Worm (Caenorhabditis elegans): Measurements from ENCODE around the gene nhr-41.
A peak's percentile ranks its signal among the peaks of the same experiment; 100 is the strongest.

nhr-41 gene

DNA sequence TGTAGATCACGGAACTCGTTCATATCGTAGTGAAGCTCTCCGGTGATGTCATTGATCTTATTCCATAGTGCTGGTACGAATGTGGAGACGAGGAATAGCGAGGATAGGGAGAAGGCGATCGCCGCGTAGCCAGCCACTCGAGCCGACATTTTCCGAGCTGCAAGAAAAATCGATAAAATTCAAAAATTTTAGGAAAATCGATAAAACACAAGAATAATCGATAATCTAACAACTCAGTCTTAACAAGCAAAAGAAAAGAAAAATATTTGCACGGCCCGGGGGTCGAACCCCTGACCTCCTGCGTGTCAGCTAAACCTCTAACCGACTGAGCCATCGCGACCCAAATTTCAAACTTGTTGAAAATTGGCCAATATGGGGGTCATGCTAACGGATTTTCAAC is 30.9 kb upstream of the nhr-41 start, which contains the start of gene col-104:
TSS of gene col-104 (minus strand) at position 159 of the 400 bp plus-strand sequence.
- TF ChIP-seq lin-38 (GFP tag; IDR thresholded peaks at IDR 0.05) = 0 out of 2 replicates have a peak, but pooled peaks have one; percentile 18
- TF ChIP-seq lin-15B (tag; optimal IDR thresholded peaks at IDR 0.05) = no peak
- peak; percentile 33 for TF ChIP-seq ama-1 (optimal IDR thresholded peaks at IDR 0.05)
- no peak for TF ChIP-seq spr-3 (GFP tag; optimal IDR thresholded peaks at IDR 0.05)
- TF ChIP-seq F44E2.7 (GFP tag; IDR thresholded peaks at IDR 0.05) = 0 out of 2 replicates have a peak, but pooled peaks have one; percentile 32
- TF ChIP-seq Y105C5A.15 (GFP tag; IDR thresholded peaks at IDR 0.05) = no peak
- no peak for TF ChIP-seq lin-13 (GFP tag; optimal IDR thresholded peaks at IDR 0.05)
- peak; percentile 87 for TF ChIP-seq ceh-28 (tag; optimal IDR thresholded peaks at IDR 0.05)
- 0 out of 2 replicates have a peak, but pooled peaks have one; percentile 12 for TF ChIP-seq egl-43 (GFP tag; IDR thresholded peaks at IDR 0.05)
- TF ChIP-seq egl-27 (tag; optimal IDR thresholded peaks at IDR 0.05) = no peak
- TF ChIP-seq T26A8.4 (GFP tag; IDR thresholded peaks at IDR 0.05) = peak; percentile 36; the same call in 1 of the 2 replicates
- no peak for TF ChIP-seq ZK337.2 (GFP tag; IDR thresholded peaks at IDR 0.05)
- no peak for TF ChIP-seq nhr-28 (tag; optimal IDR thresholded peaks at IDR 0.05)

DNA sequence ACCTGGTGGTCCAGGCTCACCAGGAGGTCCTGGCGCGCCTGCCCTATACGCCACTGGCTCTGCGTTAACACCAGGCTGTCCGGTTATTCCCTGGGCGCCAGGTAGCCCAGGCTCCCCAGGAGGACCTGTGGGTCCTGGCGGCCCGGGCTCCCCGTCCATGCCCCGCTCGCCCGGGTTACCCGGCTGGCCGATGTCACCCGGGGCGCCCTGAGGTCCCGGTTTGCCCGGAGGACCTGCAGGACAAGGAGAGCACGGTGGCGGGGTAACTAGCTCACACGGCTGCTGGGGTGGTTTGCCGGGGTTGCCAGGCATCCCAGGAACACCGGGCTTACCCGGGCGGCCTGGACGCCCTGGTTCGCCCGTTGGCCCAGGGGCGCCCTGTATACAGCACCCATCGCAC is 27.9 kb upstream of the nhr-41 start:
- TF ChIP-seq T26A8.4 (GFP tag; IDR thresholded peaks at IDR 0.05) (no peak), nhr-11 (tag; optimal IDR thresholded peaks at IDR 0.05) (no peak), Y5F2A.4 (GFP tag; optimal IDR thresholded peaks at IDR 0.05) (no peak), set-16 (GFP tag; IDR thresholded peaks at IDR 0.05) (peak; percentile 99), daf-19 (GFP tag; conservative IDR thresholded peaks at IDR 0.05) (no peak), vab-7 (GFP tag; IDR thresholded peaks at IDR 0.05) (no peak), Y75B8A.6 (GFP tag; IDR thresholded peaks at IDR 0.05) (no peak), ces-1 (GFP tag; optimal IDR thresholded peaks at IDR 0.05) (no peak), F37D6.2 (tag; optimal IDR thresholded peaks at IDR 0.05) (no peak), egl-27 (tag; optimal IDR thresholded peaks at IDR 0.05) (no peak), cey-2 (tag; optimal IDR thresholded peaks at IDR 0.05; ENCODE audit: borderline replicate concordance, insufficient read depth) (no peak), daf-12 (tag; optimal IDR thresholded peaks at IDR 0.05) (no peak), ztf-11 (tag; optimal IDR thresholded peaks at IDR 0.05) (no peak), jun-1 (tag; optimal IDR thresholded peaks at IDR 0.05) (no peak), nhr-48 (tag; optimal IDR thresholded peaks at IDR 0.05) (no peak), hif-1 (tag; optimal IDR thresholded peaks at IDR 0.05) (no peak), lim-7 (GFP tag; IDR thresholded peaks at IDR 0.05) (peak; percentile 41; the same call in 1 of the 2 replicates), zip-11 (GFP tag; IDR thresholded peaks at IDR 0.05) (no peak), aha-1 (tag) (peak; percentile 4), pha-4 (GFP tag; IDR thresholded peaks at IDR 0.05) (peak; percentile 92; the same call in 1 of the 2 replicates), pha-4 (tag; optimal IDR thresholded peaks at IDR 0.05) (no peak), F10B5.3 (tag; optimal IDR thresholded peaks at IDR 0.05) (no peak), unc-130 (GFP tag; optimal IDR thresholded peaks at IDR 0.05) (no peak), lin-39 (tag; optimal IDR thresholded peaks at IDR 0.05) (no peak), fos-1 (tag; optimal IDR thresholded peaks at IDR 0.05) (no peak), lsy-2 (tag; optimal IDR thresholded peaks at IDR 0.05) (no peak), saeg-2 (GFP tag; IDR thresholded peaks at IDR 0.05) (0 out of 2 replicates have a peak, but pooled peaks have one; percentile 59), egl-43 (GFP tag; IDR thresholded peaks at IDR 0.05) (peak; percentile 28; the same call in 1 of the 2 replicates), php-3 (GFP tag; IDR thresholded peaks at IDR 0.05) (0 out of 2 replicates have a peak, but pooled peaks have one; percentile 19), nhr-6 (tag; optimal IDR thresholded peaks at IDR 0.05) (no peak), lin-29 (GFP tag; IDR thresholded peaks at IDR 0.05) (no peak), nhr-28 (tag; optimal IDR thresholded peaks at IDR 0.05) (no peak), ceh-44 (GFP tag; IDR thresholded peaks at IDR 0.05) (peak; percentile 52; the same call in 1 of the 2 replicates), duxl-1 (tag; optimal IDR thresholded peaks at IDR 0.05; ENCODE audit: poor library complexity) (no peak), lin-13 (GFP tag; optimal IDR thresholded peaks at IDR 0.05) (no peak), zfp-3 (GFP tag; conservative IDR thresholded peaks at IDR 0.05) (no peak), unc-62 (GFP tag; optimal IDR thresholded peaks at IDR 0.05 in 1 of 2) (no peak), unc-62 (tag; optimal IDR thresholded peaks at IDR 0.05) (no peak), sdz-12 (GFP tag; optimal IDR thresholded peaks at IDR 0.05) (no peak), tag-97 (GFP tag; IDR thresholded peaks at IDR 0.05) (no peak), lin-15B (tag; optimal IDR thresholded peaks at IDR 0.05) (no peak), F44E2.7 (GFP tag; IDR thresholded peaks at IDR 0.05) (0 out of 2 replicates have a peak, but pooled peaks have one; percentile 74), dve-1 (tag; optimal IDR thresholded peaks at IDR 0.05; ENCODE audit: insufficient read depth) (no peak)

Data from whole organism, L4 larva.